Fruit fly (Drosophila melanogaster) whole organism, adult: ENCODE results near the gene CG6763.

ENCODE experiments used
- CG11617 ChIP-seq: fragments of 200-800 bp; sonication (Bioruptor generic); optimal IDR thresholded peaks from 2 replicates; lab custom pipeline; 2017; ENCODE audit warnings: mild to moderate bottlenecking, missing biosample characterization, missing genetic modification reagents, missing genetic modification characterization
- CG12768 ChIP-seq: fragments of 200-800 bp; sonication (Bioruptor generic); optimal IDR thresholded peaks from 2 replicates; lab custom pipeline; 2017; ENCODE audit warnings: missing biosample characterization, missing genetic modification characterization, mild to moderate bottlenecking, moderate library complexity, missing genetic modification reagents
- CG14711 ChIP-seq: fragments of 200-800 bp; sonication (Bioruptor generic); optimal IDR thresholded peaks from 2 replicates; lab custom pipeline; 2018; ENCODE audit warnings: missing biosample characterization, mild to moderate bottlenecking, missing genetic modification characterization, moderate library complexity
- CG1620 ChIP-seq: fragments of 200-800 bp; sonication (Bioruptor generic); optimal IDR thresholded peaks from 2 replicates; lab custom pipeline; 2016; ENCODE audit warnings: missing biosample characterization, missing genetic modification characterization
- CG33017 ChIP-seq: fragments of 200-800 bp; sonication (Bioruptor generic); optimal IDR thresholded peaks from 2 replicates; lab custom pipeline; 2018; ENCODE audit warnings: missing biosample characterization, mild to moderate bottlenecking, missing genetic modification characterization, moderate library complexity
- CG5204 ChIP-seq: fragments of 200-800 bp; sonication (Bioruptor generic); optimal IDR thresholded peaks from 2 replicates; lab custom pipeline; 2016; ENCODE audit warnings: missing biosample characterization, missing genetic modification characterization
- CG7045 ChIP-seq: fragments of 200-800 bp; sonication (Bioruptor generic); optimal IDR thresholded peaks from 2 replicates; lab custom pipeline; 2017; ENCODE audit warnings: missing biosample characterization, mild to moderate bottlenecking, missing genetic modification characterization
- CG7101 ChIP-seq: fragments of 200-800 bp; sonication (Bioruptor generic); optimal IDR thresholded peaks from 2 replicates; lab custom pipeline; 2018; ENCODE audit warnings: missing biosample characterization, mild to moderate bottlenecking, missing genetic modification characterization, moderate library complexity
- Clk ChIP-seq: fragments of 200-800 bp; sonication (Bioruptor generic); optimal IDR thresholded peaks from 2 replicates; lab custom pipeline; 2017; ENCODE audit warnings: missing biosample characterization, missing genetic modification characterization
- Crg-1 ChIP-seq: fragments of 200-800 bp; sonication (Bioruptor generic); optimal IDR thresholded peaks from 2 replicates; lab custom pipeline; 2016; ENCODE audit warnings: missing biosample characterization, missing genetic modification characterization
- Hr96 ChIP-seq: fragments of 200-800 bp; sonication (Bioruptor generic); optimal IDR thresholded peaks from 2 replicates; lab custom pipeline; 2016; ENCODE audit warnings: missing biosample characterization, missing genetic modification characterization
- Mnt ChIP-seq: fragments of 200-800 bp; sonication (Bioruptor generic); optimal IDR thresholded peaks from 2 replicates; lab custom pipeline; 2016; ENCODE audit warnings: missing biosample characterization, mild to moderate bottlenecking, missing genetic modification characterization
- bab1 ChIP-seq: fragments of 200-800 bp; sonication (Bioruptor generic); optimal IDR thresholded peaks from 3 replicates; lab custom pipeline; 2019; ENCODE audit warnings: missing biosample characterization, mild to moderate bottlenecking, missing genetic modification characterization, moderate library complexity
- cic ChIP-seq: fragments of 200-800 bp; sonication (Bioruptor generic); optimal IDR thresholded peaks from 2 replicates; lab custom pipeline; 2017; ENCODE audit warnings: missing biosample characterization, mild to moderate bottlenecking, missing genetic modification characterization, moderate library complexity
- cnc ChIP-seq, 2 experiments: fragments of >200 bp; optimal IDR thresholded peaks; 2 replicates each; lab custom pipeline; 2017
- kay ChIP-seq: fragments of 200-800 bp; sonication (Bioruptor generic); peaks from one replicate; lab custom pipeline; 2016; ENCODE audit warnings: missing biosample characterization, missing genetic modification characterization, borderline replicate concordance
- ovo ChIP-seq: fragments of 200-800 bp; sonication (Bioruptor generic); optimal IDR thresholded peaks from 2 replicates; lab custom pipeline; 2016; ENCODE audit warnings: missing biosample characterization, missing genetic modification characterization
- pad ChIP-seq: fragments of 200-800 bp; sonication (Bioruptor generic); optimal IDR thresholded peaks from 3 replicates; lab custom pipeline; 2017; ENCODE audit warnings: missing biosample characterization, missing genetic modification characterization, mild to moderate bottlenecking, moderate library complexity, missing genetic modification reagents
- tj ChIP-seq: fragments of 200-800 bp; sonication (Bioruptor generic); optimal IDR thresholded peaks from 3 replicates; lab custom pipeline; 2017; ENCODE audit warnings: missing biosample characterization, mild to moderate bottlenecking, missing genetic modification characterization, moderate library complexity
- toe ChIP-seq: fragments of 200-800 bp; sonication (Bioruptor generic); optimal IDR thresholded peaks from 2 replicates; lab custom pipeline; 2016; ENCODE audit warnings: missing biosample characterization, missing genetic modification characterization

CG6763 gene

dm6 chr3R:23283702-23284101 lies at the start of gene CG6763:
CG6763 (plus strand) TSS chr3R:23284002.
- TF ChIP-seq pad (GFP tag; lab: Kevin White, UChicago) (no peak), Hr96 (no peak), Mnt (GFP tag; lab: Kevin White, UChicago) (no peak), CG1620 (no peak), CG7101 (tag; lab: Kevin White, UChicago) (no peak), toe (GFP tag; lab: Kevin White, UChicago) (no peak), CG12768 (no peak), Clk (GFP tag; lab: Kevin White, UChicago) (no peak), kay (no peak), CG14711 (tag; lab: Kevin White, UChicago) (no peak)

dm6 chr3R:23239051-23239450 lies 44.8 kb upstream of the CG6763 start:
- no peak for TF ChIP-seq bab1
- no peak for TF ChIP-seq Hr96
- no peak for TF ChIP-seq CG7045
- TF ChIP-seq cic (GFP tag; lab: Kevin White, UChicago): no peak
- no peak for TF ChIP-seq CG1620
- TF ChIP-seq Mnt (GFP tag; lab: Kevin White, UChicago): no peak
- TF ChIP-seq tj (GFP tag; lab: Kevin White, UChicago): no peak

dm6 chr3R:23239934-23240632 lies 43.7 kb upstream of the CG6763 start:
- TF ChIP-seq cnc (optimal IDR thresholded peaks at IDR 0.05; lab: Kevin White, UChicago) (no peak), kay (peak; percentile 25), CG33017 (tag; lab: Kevin White, UChicago) (peak; percentile 18), Hr96 (no peak), CG14711 (tag; lab: Kevin White, UChicago) (peak; percentile 85), CG1620 (no peak), CG7101 (tag; lab: Kevin White, UChicago) (no peak)

dm6 chr3R:23248853-23249573 lies 34.8 kb upstream of the CG6763 start, which contains the start of gene CG4467:
CG4467 (minus strand) TSS chr3R:23248903.
- TF ChIP-seq kay (no peak), CG33017 (tag; lab: Kevin White, UChicago) (no peak), CG5204 (GFP tag; lab: Kevin White, UChicago) (no peak), bab1 (no peak), toe (GFP tag; lab: Kevin White, UChicago) (no peak), cic (GFP tag; lab: Kevin White, UChicago) (no peak), CG11617 (GFP tag; lab: Kevin White, UChicago) (no peak), CG1620 (no peak), CG7045 (no peak), Hr96 (no peak), pad (GFP tag; lab: Kevin White, UChicago) (no peak), Mnt (GFP tag; lab: Kevin White, UChicago) (no peak), Clk (GFP tag; lab: Kevin White, UChicago) (no peak)

dm6 chr3R:23251256-23251655 lies 32.5 kb upstream of the CG6763 start, which contains the start of the genes Rad60 and EloA:
Rad60 (minus strand) TSS chr3R:23251477.
EloA (plus strand) TSS chr3R:23251563.
- peak; percentile 72 for TF ChIP-seq CG11617 (GFP tag; lab: Kevin White, UChicago)
- TF ChIP-seq Crg-1 (GFP tag; lab: Kevin White, UChicago): peak; percentile 74
- peak; percentile 79 for TF ChIP-seq toe (GFP tag; lab: Kevin White, UChicago)
- peak; percentile 85 for TF ChIP-seq bab1
- peak; percentile 56 for TF ChIP-seq Clk (GFP tag; lab: Kevin White, UChicago)
- TF ChIP-seq CG5204 (GFP tag; lab: Kevin White, UChicago): no peak
- TF ChIP-seq CG7101 (tag; lab: Kevin White, UChicago): peak; percentile 82
- peak; percentile 100 for TF ChIP-seq CG14711 (tag; lab: Kevin White, UChicago)
- TF ChIP-seq pad (GFP tag; lab: Kevin White, UChicago): peak; percentile 63
- TF ChIP-seq CG33017 (tag; lab: Kevin White, UChicago): peak; percentile 44
- no peak for TF ChIP-seq kay
- peak; percentile 16 for TF ChIP-seq cic (GFP tag; lab: Kevin White, UChicago)
- peak; percentile 76 for TF ChIP-seq CG1620
- peak; percentile 67 for TF ChIP-seq Mnt (GFP tag; lab: Kevin White, UChicago)
- TF ChIP-seq Hr96: peak; percentile 80
- TF ChIP-seq CG7045: peak; percentile 68
- TF ChIP-seq cnc (optimal IDR thresholded peaks at IDR 0.05; lab: Kevin White, UChicago): no peak
- TF ChIP-seq CG12768: peak; percentile 72
- peak; percentile 40 for TF ChIP-seq tj (GFP tag; lab: Kevin White, UChicago)
- TF ChIP-seq ovo (GFP tag; lab: Kevin White, UChicago): peak; percentile 43

dm6 chr3R:23257986-23258427 lies 25.8 kb upstream of the CG6763 start, which contains the start of the genes wda and Pex11c:
wda (minus strand) TSS chr3R:23258087.
Pex11c (plus strand) TSS chr3R:23258365.
- TF ChIP-seq CG7045: peak; percentile 68
- TF ChIP-seq kay: peak; percentile 75
- TF ChIP-seq CG12768: peak; percentile 60
- TF ChIP-seq Mnt (GFP tag; lab: Kevin White, UChicago): peak; percentile 54
- no peak for TF ChIP-seq CG1620
- TF ChIP-seq Hr96: no peak
- peak; percentile 18 for TF ChIP-seq Clk (GFP tag; lab: Kevin White, UChicago)
- no peak for TF ChIP-seq CG5204 (GFP tag; lab: Kevin White, UChicago)
- no peak for TF ChIP-seq cnc (optimal IDR thresholded peaks at IDR 0.05; lab: Kevin White, UChicago)
- TF ChIP-seq pad (GFP tag; lab: Kevin White, UChicago): peak; percentile 64
- peak; percentile 81 for TF ChIP-seq bab1
- TF ChIP-seq CG14711 (tag; lab: Kevin White, UChicago): peak; percentile 87
- TF ChIP-seq CG11617 (GFP tag; lab: Kevin White, UChicago): peak; percentile 89
- peak; percentile 60 for TF ChIP-seq ovo (GFP tag; lab: Kevin White, UChicago)
- TF ChIP-seq CG7101 (tag; lab: Kevin White, UChicago): peak; percentile 95
- peak; percentile 68 for TF ChIP-seq tj (GFP tag; lab: Kevin White, UChicago)
- TF ChIP-seq cic (GFP tag; lab: Kevin White, UChicago): no peak
- peak; percentile 3 for TF ChIP-seq toe (GFP tag; lab: Kevin White, UChicago)
- TF ChIP-seq Crg-1 (GFP tag; lab: Kevin White, UChicago): peak; percentile 22
- peak; percentile 92 for TF ChIP-seq CG33017 (tag; lab: Kevin White, UChicago)
